Worm (Caenorhabditis elegans) whole organism, L1 larva: ENCODE data around the gene msp-31.

Experiments used
- ama-1 ChIP-seq: fragments of 150-350 bp; optimal IDR thresholded peaks from 2 replicates; lab custom pipeline; 2014
- ces-1 ChIP-seq: fragments of 150-350 bp; optimal IDR thresholded peaks from 2 replicates; lab custom pipeline; 2014; ENCODE audit warnings: missing biosample characterization, missing genetic modification reagents, missing genetic modification characterization
- hlh-17 ChIP-seq: fragments of 200-800 bp; sonication (Bioruptor generic); optimal IDR thresholded peaks from 2 replicates; lab custom pipeline; 2018; ENCODE audit warnings: missing genetic modification characterization, mild to moderate bottlenecking, missing compliant biosample characterization, moderate library complexity, borderline replicate concordance
- nhr-28 ChIP-seq: fragments of 150-350 bp; optimal IDR thresholded peaks from 2 replicates; lab custom pipeline; 2014; ENCODE audit warnings: missing biosample characterization, missing genetic modification characterization
- rnt-1 ChIP-seq: sonication (generic microtip); optimal IDR thresholded peaks from 2 replicates; lab custom pipeline; 2016; ENCODE audit warnings: mild to moderate bottlenecking, missing genetic modification characterization, moderate library complexity, missing compliant biosample characterization
- snpc-4 ChIP-seq: fragments of 150-350 bp; optimal IDR thresholded peaks from 2 replicates; lab custom pipeline; 2014; ENCODE audit warnings: missing biosample characterization, missing genetic modification characterization
- sup-37 ChIP-seq: fragments of 200-800 bp; sonication (Bioruptor generic); optimal IDR thresholded peaks from 2 replicates; lab custom pipeline; 2018; ENCODE audit warnings: mild to moderate bottlenecking, missing genetic modification characterization, missing compliant biosample characterization
- tbx-2 ChIP-seq: sonication (generic microtip); optimal IDR thresholded peaks from 2 replicates; lab custom pipeline; 2016; ENCODE audit warnings: missing genetic modification characterization, missing compliant biosample characterization
- zag-1 ChIP-seq: fragments of 150-350 bp; optimal IDR thresholded peaks from 2 replicates; lab custom pipeline; 2014; ENCODE audit warnings: missing biosample characterization, missing genetic modification characterization
- zip-4 ChIP-seq: fragments of 200-800 bp; sonication (Bioruptor generic); optimal IDR thresholded peaks from 2 replicates; lab custom pipeline; 2018; ENCODE audit warnings: mild to moderate bottlenecking, missing genetic modification characterization, moderate library complexity, missing compliant biosample characterization

- TF ChIP-seq sup-37 (GFP tag; lab: Kevin White, UChicago) (no peak), ces-1 (GFP tag; lab: Kevin White, UChicago) (no peak), snpc-4 (no peak), zip-4 (GFP tag; lab: Kevin White, UChicago) (no peak), tbx-2 (tag; lab: Kevin White, UChicago) (no peak), zag-1 (tag; lab: Kevin White, UChicago) (no peak), nhr-28 (tag; lab: Kevin White, UChicago) (no peak), rnt-1 (tag; lab: Kevin White, UChicago) (no peak), ama-1 (lab: Kevin White, UChicago) (no peak), hlh-17 (GFP tag; lab: Kevin White, UChicago) (no peak)
Observed at ce11 chrII:4914214-4914613, 2.1 kb downstream of the msp-31 start, which contains the start of gene R05F9.11.
